Fruit fly (Drosophila melanogaster): ENCODE measurements around the gene JMJD7.
A peak's percentile ranks its signal among the peaks of the same experiment; 100 is the strongest.

JMJD7 gene

dm6 chr3L:13486041-13486859 is 36.2 kb upstream of the JMJD7 start, which contains the start of the genes Abp1 and Tgi:
Abp1 (minus strand) TSS chr3L:13486280.
Tgi (plus strand) TSS chr3L:13486797.
- TF ChIP-seq grn (GFP tag; optimal IDR thresholded peaks at IDR 0.05) (no peak), CG17385 (GFP tag; optimal IDR thresholded peaks at IDR 0.05) (no peak), MESR4 (GFP tag; optimal IDR thresholded peaks at IDR 0.05) (peak; percentile 34), ems (GFP tag; optimal IDR thresholded peaks at IDR 0.05) (no peak), sim (GFP tag; IDR thresholded peaks at IDR 0.05) (no peak), CG2712 (tag; optimal IDR thresholded peaks at IDR 0.05) (peak; percentile 7), Scr (GFP tag; IDR thresholded peaks at IDR 0.05; ENCODE audit: partially characterized antibody) (peak; percentile 83), disco-r (GFP tag; optimal IDR thresholded peaks at IDR 0.05) (no peak), Drgx (GFP tag; IDR thresholded peaks at IDR 0.05) (no peak), CG31224 (GFP tag; IDR thresholded peaks at IDR 0.05) (no peak), CG18011 (GFP tag; optimal IDR thresholded peaks at IDR 0.05) (no peak), toy (GFP tag; IDR thresholded peaks at IDR 0.05) (no peak), CG3065 (GFP tag; optimal IDR thresholded peaks at IDR 0.05) (no peak), CG3847 (GFP tag; IDR thresholded peaks at IDR 0.05) (peak; percentile 67), cwo (GFP tag; optimal IDR thresholded peaks at IDR 0.05) (no peak), H15 (GFP tag; IDR thresholded peaks at IDR 0.05) (no peak), CG9727 (GFP tag; optimal IDR thresholded peaks at IDR 0.05) (peak; percentile 6), CG12071 (GFP tag; optimal IDR thresholded peaks at IDR 0.05) (no peak), CG7357 (GFP tag; IDR thresholded peaks at IDR 0.05) (no peak), lbe (GFP tag; optimal IDR thresholded peaks at IDR 0.05) (peak; percentile 14), Antp (GFP tag; optimal IDR thresholded peaks at IDR 0.05) (peak; percentile 47), Dek (tag; optimal IDR thresholded peaks at IDR 0.05) (peak; percentile 7), HmgD (GFP tag; optimal IDR thresholded peaks at IDR 0.05) (peak; percentile 16), Dad (GFP tag; optimal IDR thresholded peaks at IDR 0.05) (peak; percentile 29), bcd (GFP tag; optimal IDR thresholded peaks at IDR 0.05) (no peak), pnt (GFP tag; optimal IDR thresholded peaks at IDR 0.05) (no peak), exex (tag; optimal IDR thresholded peaks at IDR 0.05) (no peak), CG3281 (GFP tag; optimal IDR thresholded peaks at IDR 0.05) (no peak), CG11723 (GFP tag; optimal IDR thresholded peaks at IDR 0.05) (no peak), CG17912 (GFP tag; optimal IDR thresholded peaks at IDR 0.05) (no peak), Fer2 (tag; optimal IDR thresholded peaks at IDR 0.05) (no peak), Hr3 (GFP tag; optimal IDR thresholded peaks at IDR 0.05) (peak; percentile 25), jing (GFP tag; optimal IDR thresholded peaks at IDR 0.05) (no peak), MTF-1 (GFP tag; optimal IDR thresholded peaks at IDR 0.05; ENCODE audit: borderline replicate concordance) (no peak), CG3163 (GFP tag; optimal IDR thresholded peaks at IDR 0.05) (peak; percentile 10), Trl (optimal IDR thresholded peaks at IDR 0.05) (no peak), Trl (GFP tag; optimal IDR thresholded peaks at IDR 0.05) (no peak), NFAT (GFP tag; IDR thresholded peaks at IDR 0.05) (peak; percentile 65), ssp (GFP tag; IDR thresholded peaks at IDR 0.05) (peak; percentile 27; the same call in 1 of the 2 replicates), CG2116 (GFP tag; optimal IDR thresholded peaks at IDR 0.05) (peak; percentile 73), cas (GFP tag; IDR thresholded peaks at IDR 0.05) (no peak), CG10147 (GFP tag; optimal IDR thresholded peaks at IDR 0.05) (no peak), CG2199 (GFP tag; IDR thresholded peaks at IDR 0.05) (no peak), Camta (GFP tag; optimal IDR thresholded peaks at IDR 0.05) (peak; percentile 4), CG11695 (GFP tag; IDR thresholded peaks at IDR 0.05) (no peak), CG1529 (GFP tag; optimal IDR thresholded peaks at IDR 0.05) (no peak), CG3407 (GFP tag; optimal IDR thresholded peaks at IDR 0.05) (no peak), Fer1 (GFP tag; optimal IDR thresholded peaks at IDR 0.05) (no peak), CG10274 (GFP tag; optimal IDR thresholded peaks at IDR 0.05) (no peak), CG4854 (GFP tag; optimal IDR thresholded peaks at IDR 0.05) (no peak), Aef1 (GFP tag; IDR thresholded peaks at IDR 0.05) (peak; percentile 35)

Measured in whole organism, embryonic.